Worm (Caenorhabditis elegans) whole organism, L4 larva: ENCODE data around the gene C37H5.13.

ENCODE experiments used
- F10B5.3 ChIP-seq: sonication (generic microtip); optimal IDR thresholded peaks from 2 replicates; lab custom pipeline; 2016; ENCODE audit warnings: mild to moderate bottlenecking, missing genetic modification characterization, missing compliant biosample characterization
- F44E2.7 ChIP-seq: fragments of 200-800 bp; sonication (Bioruptor generic); IDR thresholded peaks from 2 replicates; pipeline ENCODE4 v2.1.2; 2022; ENCODE audit warnings: missing genetic modification characterization, missing compliant biosample characterization
- Y48G9A.11 ChIP-seq: fragments of 200-800 bp; sonication (Bioruptor generic); IDR thresholded peaks from 2 replicates; pipeline ENCODE4 v1.3.6; 2022; ENCODE audit warnings: missing genetic modification reagents, missing genetic modification characterization, missing compliant biosample characterization
- Y75B8A.6 ChIP-seq: fragments of 200-800 bp; sonication (Bioruptor generic); IDR thresholded peaks from 2 replicates; pipeline ENCODE4 v1.3.6; 2022; ENCODE audit warnings: missing genetic modification reagents, missing genetic modification characterization, missing compliant biosample characterization
- ceh-32 ChIP-seq: sonication (generic microtip); optimal IDR thresholded peaks from 2 replicates; lab custom pipeline; 2016; ENCODE audit warnings: mild to moderate bottlenecking, missing genetic modification characterization, missing compliant biosample characterization; ENCODE audit not compliant: poor library complexity
- ceh-44 ChIP-seq: fragments of 200-800 bp; sonication (Bioruptor generic); IDR thresholded peaks from 2 replicates; pipeline ENCODE4 v1.3.6; 2022; ENCODE audit warnings: missing genetic modification reagents, missing genetic modification characterization, missing compliant biosample characterization
- ceh-82 ChIP-seq: sonication (generic microtip); optimal IDR thresholded peaks from 2 replicates; lab custom pipeline; 2017; ENCODE audit warnings: missing biosample characterization, missing genetic modification characterization
- ces-1 ChIP-seq: fragments of 150-350 bp; sonication (generic microtip); optimal IDR thresholded peaks from 4 replicates; lab custom pipeline; 2014; ENCODE audit warnings: missing biosample characterization, missing genetic modification reagents, missing genetic modification characterization
- cey-2 ChIP-seq: sonication (generic microtip); optimal IDR thresholded peaks from 3 replicates; lab custom pipeline; 2017; ENCODE audit warnings: missing genetic modification characterization, mild to moderate bottlenecking, missing compliant biosample characterization, antibody characterized with exemption, borderline replicate concordance; ENCODE audit not compliant: insufficient read depth
- daf-12 ChIP-seq: fragments of 150-350 bp; optimal IDR thresholded peaks from 2 replicates; lab custom pipeline; 2014; ENCODE audit warnings: missing biosample characterization, missing genetic modification reagents, missing genetic modification characterization
- daf-19 ChIP-seq: fragments of 200-800 bp; sonication (Bioruptor generic); conservative IDR thresholded peaks from 2 replicates; pipeline ENCODE4 v1.3.6; 2022; ENCODE audit warnings: missing genetic modification characterization, missing compliant biosample characterization
- daf-8 ChIP-seq: fragments of 200-800 bp; sonication (Bioruptor generic); IDR thresholded peaks from 2 replicates; pipeline ENCODE4 v1.3.6; 2022; ENCODE audit warnings: missing genetic modification characterization, missing compliant biosample characterization
- dmd-8 ChIP-seq: fragments of 200-800 bp; sonication (Bioruptor generic); IDR thresholded peaks from 2 replicates; pipeline ENCODE4 v1.3.6; 2022; ENCODE audit warnings: missing genetic modification characterization, missing compliant biosample characterization
- egl-27 ChIP-seq: sonication (generic microtip); optimal IDR thresholded peaks from 3 replicates; lab custom pipeline; 2017; ENCODE audit warnings: missing biosample characterization, missing genetic modification reagents, missing genetic modification characterization
- egl-43 ChIP-seq: fragments of 200-800 bp; sonication (Bioruptor generic); IDR thresholded peaks from 2 replicates; pipeline ENCODE4 v1.3.6; 2022; ENCODE audit warnings: missing genetic modification reagents, missing genetic modification characterization, missing compliant biosample characterization
- fkh-10 ChIP-seq: fragments of 150-350 bp; optimal IDR thresholded peaks from 2 replicates; lab custom pipeline; 2014; ENCODE audit warnings: missing biosample characterization, missing genetic modification reagents, missing genetic modification characterization
- fos-1 ChIP-seq: fragments of 150-350 bp; optimal IDR thresholded peaks from 2 replicates; lab custom pipeline; 2014; ENCODE audit warnings: missing biosample characterization, missing genetic modification characterization
- gei-8 ChIP-seq: fragments of 200-800 bp; sonication (Bioruptor generic); optimal IDR thresholded peaks from 2 replicates; lab custom pipeline; 2018; ENCODE audit warnings: mild to moderate bottlenecking, missing genetic modification characterization, missing compliant biosample characterization
- hif-1 ChIP-seq, 2 experiments: sonication (generic microtip); optimal IDR thresholded peaks; 2 replicates each; lab custom pipeline; 2016 to 2017; ENCODE audit warnings: missing compliant biosample characterization in 2 of 2, missing genetic modification characterization in 2 of 2, missing genetic modification reagents in 2 of 2, missing genotype in 2 of 2, mild to moderate bottlenecking in 1 of 2
- hlh-11 ChIP-seq: fragments of 200-800 bp; sonication (Bioruptor generic); optimal IDR thresholded peaks from 2 replicates; lab custom pipeline; 2018; ENCODE audit warnings: mild to moderate bottlenecking, missing genetic modification characterization, missing compliant biosample characterization
- hlh-30 ChIP-seq: sonication (generic microtip); optimal IDR thresholded peaks from 2 replicates; lab custom pipeline; 2017; ENCODE audit warnings: antibody characterized with exemption, mild to moderate bottlenecking, missing genetic modification characterization, missing compliant biosample characterization; ENCODE audit not compliant: insufficient read depth
- jun-1 ChIP-seq: fragments of 150-350 bp; optimal IDR thresholded peaks from 2 replicates; lab custom pipeline; 2014; ENCODE audit warnings: missing biosample characterization, missing genetic modification reagents, missing genetic modification characterization
- lin-29 ChIP-seq: fragments of 200-800 bp; sonication (Bioruptor generic); IDR thresholded peaks from 2 replicates; pipeline ENCODE4 v1.3.6; 2022; ENCODE audit warnings: missing genetic modification reagents, missing genetic modification characterization, missing compliant biosample characterization
- lin-38 ChIP-seq: fragments of 200-800 bp; sonication (Bioruptor generic); IDR thresholded peaks from 2 replicates; pipeline ENCODE4 v1.3.6; 2022; ENCODE audit warnings: missing genetic modification reagents, missing genetic modification characterization, missing compliant biosample characterization
- lir-3 ChIP-seq: sonication (generic microtip); optimal IDR thresholded peaks from 2 replicates; lab custom pipeline; 2016; ENCODE audit warnings: mild to moderate bottlenecking, missing genetic modification characterization, missing compliant biosample characterization
- lsy-2 ChIP-seq, 2 experiments: fragments of 150-350 bp in 1 of 2; sonication (generic microtip) in 1 of 2; optimal IDR thresholded peaks; 2 replicates each; lab custom pipeline; 2014 to 2017; ENCODE audit warnings: missing biosample characterization in 2 of 2, missing genetic modification characterization in 2 of 2
- madf-5 ChIP-seq, 2 experiments: fragments of 200-800 bp; sonication (Bioruptor generic); IDR thresholded peaks; 2 replicates each; pipeline ENCODE4 v1.3.6; 2022; ENCODE audit warnings: missing compliant biosample characterization in 2 of 2, missing genetic modification characterization in 2 of 2
- mdl-1 ChIP-seq, 2 experiments: fragments of 150-350 bp in 1 of 2; sonication (generic microtip) in 1 of 2; optimal IDR thresholded peaks; 2 replicates each; lab custom pipeline; 2014 to 2017; ENCODE audit warnings: missing biosample characterization in 2 of 2, missing genetic modification characterization in 2 of 2
- mep-1 ChIP-seq: fragments of 150-350 bp; sonication (generic microtip); optimal IDR thresholded peaks from 3 replicates; lab custom pipeline; 2014; ENCODE audit warnings: missing biosample characterization, missing genetic modification characterization
- mxl-2 ChIP-seq: fragments of 200-800 bp; sonication (Bioruptor generic); conservative IDR thresholded peaks from 2 replicates; pipeline ENCODE4 v1.3.6; 2022; ENCODE audit warnings: missing genetic modification reagents, missing genetic modification characterization, missing compliant biosample characterization
- nhr-102 ChIP-seq: sonication (generic microtip); optimal IDR thresholded peaks from 2 replicates; lab custom pipeline; 2016; ENCODE audit warnings: mild to moderate bottlenecking, missing genetic modification characterization, moderate library complexity, missing compliant biosample characterization
- nhr-11 ChIP-seq: fragments of 150-350 bp; optimal IDR thresholded peaks from 2 replicates; lab custom pipeline; 2014; ENCODE audit warnings: missing biosample characterization, missing genetic modification characterization
- nhr-42 ChIP-seq: fragments of 200-800 bp; sonication (Bioruptor generic); IDR thresholded peaks from 2 replicates; pipeline ENCODE4 v1.3.6; 2022; ENCODE audit warnings: missing genetic modification characterization, missing compliant biosample characterization
- nhr-48 ChIP-seq: sonication (generic microtip); optimal IDR thresholded peaks from 2 replicates; lab custom pipeline; 2016; ENCODE audit warnings: mild to moderate bottlenecking, missing genetic modification characterization, missing compliant biosample characterization
- php-3 ChIP-seq: fragments of 200-800 bp; sonication (Bioruptor generic); IDR thresholded peaks from 2 replicates; pipeline ENCODE4 v1.3.6; 2022; ENCODE audit warnings: missing genetic modification reagents, missing genetic modification characterization, missing compliant biosample characterization
- pqm-1 ChIP-seq: sonication (generic microtip); optimal IDR thresholded peaks from 2 replicates; lab custom pipeline; 2017; ENCODE audit warnings: missing biosample characterization, missing genetic modification characterization
- rbr-2 ChIP-seq: sonication (generic microtip); optimal IDR thresholded peaks from 2 replicates; lab custom pipeline; 2016; ENCODE audit warnings: missing genotype, missing genetic modification characterization, missing compliant biosample characterization
- saeg-2 ChIP-seq: fragments of 200-800 bp; sonication (Bioruptor generic); IDR thresholded peaks from 2 replicates; pipeline ENCODE4 v1.3.6; 2022; ENCODE audit warnings: missing genetic modification reagents, missing genetic modification characterization, missing compliant biosample characterization
- set-16 ChIP-seq: fragments of 200-800 bp; sonication (Bioruptor generic); IDR thresholded peaks from 2 replicates; pipeline ENCODE4 v1.3.6; 2022; ENCODE audit warnings: missing genetic modification reagents, missing genetic modification characterization, missing compliant biosample characterization
- skn-1 ChIP-seq: fragments of 150-350 bp; optimal IDR thresholded peaks from 2 replicates; lab custom pipeline; 2014; ENCODE audit warnings: missing biosample characterization, missing genetic modification characterization
- snpc-4 ChIP-seq: fragments of 150-350 bp; optimal IDR thresholded peaks from 2 replicates; lab custom pipeline; 2014; ENCODE audit warnings: missing biosample characterization, missing genetic modification characterization
- spr-1 ChIP-seq: sonication (generic microtip); optimal IDR thresholded peaks from 2 replicates; lab custom pipeline; 2016; ENCODE audit warnings: mild to moderate bottlenecking, missing genetic modification characterization, missing compliant biosample characterization
- spr-3 ChIP-seq: fragments of 200-800 bp; sonication (Bioruptor generic); optimal IDR thresholded peaks from 2 replicates; lab custom pipeline; 2018; ENCODE audit warnings: mild to moderate bottlenecking, missing genetic modification characterization, missing compliant biosample characterization
- tag-97 ChIP-seq: fragments of 200-800 bp; sonication (Bioruptor generic); IDR thresholded peaks from 2 replicates; pipeline ENCODE4 v1.3.6; 2022; ENCODE audit warnings: missing genetic modification characterization, missing compliant biosample characterization
- unc-130 ChIP-seq: sonication (generic microtip); optimal IDR thresholded peaks from 2 replicates; lab custom pipeline; 2016; ENCODE audit warnings: missing genetic modification reagents, missing genetic modification characterization, missing compliant biosample characterization
- unc-62 ChIP-seq, 3 experiments: fragments of 150-350 bp in 1 of 3; sonication (generic microtip); optimal IDR thresholded peaks in 2 of 3; peaks in 1 of 3; 1 replicate in 1 of 3; 2 replicates in 2 of 3; lab custom pipeline; 2014 to 2017; ENCODE audit warnings: missing biosample characterization in 3 of 3, missing genetic modification characterization in 3 of 3, missing genetic modification reagents in 3 of 3, missing genotype in 1 of 3
- zfp-2 ChIP-seq: sonication (generic microtip); optimal IDR thresholded peaks from 2 replicates; lab custom pipeline; 2016; ENCODE audit warnings: mild to moderate bottlenecking, missing genetic modification characterization, missing compliant biosample characterization
- zfp-3 ChIP-seq: fragments of 200-800 bp; sonication (Bioruptor generic); conservative IDR thresholded peaks from 2 replicates; pipeline ENCODE4 v1.3.6; 2022; ENCODE audit warnings: missing genetic modification reagents, missing genetic modification characterization, missing compliant biosample characterization
- zip-2 ChIP-seq: fragments of 150-350 bp; optimal IDR thresholded peaks from 2 replicates; lab custom pipeline; 2014; ENCODE audit warnings: missing biosample characterization, missing genetic modification characterization
- ztf-11 ChIP-seq: fragments of 150-350 bp; optimal IDR thresholded peaks from 2 replicates; lab custom pipeline; 2014; ENCODE audit warnings: missing biosample characterization, missing genetic modification characterization

Gene C37H5.13

DNA sequence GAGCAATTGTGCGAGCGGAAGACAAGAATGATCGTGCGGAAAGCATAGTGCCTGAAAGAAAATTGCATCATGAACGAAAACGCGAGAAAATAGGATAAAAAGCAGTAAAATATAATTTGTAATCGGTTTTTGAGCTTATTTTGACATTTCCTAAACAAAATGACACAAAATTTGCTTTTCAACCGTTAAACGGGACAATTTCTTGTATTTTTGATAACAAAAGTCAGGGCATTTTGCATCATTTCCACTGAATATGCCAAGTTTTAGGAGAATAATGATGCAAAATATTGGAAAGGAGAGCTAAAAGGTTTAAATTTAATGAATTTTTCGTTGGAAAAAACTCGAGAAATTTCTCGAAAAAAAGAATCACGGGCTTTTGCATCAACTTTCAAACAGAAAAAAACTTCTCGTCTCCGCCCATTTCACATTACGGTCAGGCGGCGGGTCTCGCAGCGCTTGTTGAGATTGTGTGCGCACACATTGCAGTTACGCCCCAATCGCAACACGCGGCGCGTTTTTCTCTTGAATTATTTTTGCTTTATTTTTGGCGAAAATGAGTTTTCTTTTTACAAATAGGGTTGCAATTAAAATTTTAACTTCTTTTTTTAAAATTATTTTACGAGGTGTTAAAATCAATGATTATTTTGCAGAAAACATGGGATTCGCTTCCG lies 35.9 kb downstream of the C37H5.13 start, which contains the start of the genes hsp-6 and C37H5.5 (continued):
- TF ChIP-seq spr-1 (tag; lab: Kevin White, UChicago) (peak; percentile 70), snpc-4 (tag; lab: Kevin White, UChicago) (no peak), nhr-11 (tag; lab: Kevin White, UChicago) (peak; percentile 18), ceh-44 (peak; percentile 23; the same call in 1 of the 2 replicates), zfp-2 (tag; lab: Kevin White, UChicago) (no peak), php-3 (0 out of 2 replicates have a peak, but pooled peaks have one; percentile 29), mep-1 (tag; lab: Kevin White, UChicago) (peak; percentile 92), jun-1 (tag; lab: Kevin White, UChicago) (no peak), Y75B8A.6 (GFP tag; lab: Robert Waterston, UW) (no peak), egl-43 (GFP tag; lab: Robert Waterston, UW) (no peak), madf-5 (GFP tag; IDR thresholded peaks at IDR 0.05; lab: Robert Waterston, UW) (no peak), hif-1 (tag; optimal IDR thresholded peaks at IDR 0.05; lab: Kevin White, UChicago) (peak in 1 of 2 experiments; percentile 76), skn-1 (no peak), zip-2 (no peak), set-16 (GFP tag; lab: Robert Waterston, UW) (no peak), lsy-2 (tag; optimal IDR thresholded peaks at IDR 0.05; lab: Kevin White, UChicago) (peak; percentile 54 to 93), cey-2 (tag; lab: Kevin White, UChicago) (no peak), lin-38 (peak; percentile 79), nhr-42 (GFP tag; lab: Robert Waterston, UW) (peak; percentile 64; the same call in 1 of the 2 replicates), ceh-82 (no peak), fkh-10 (GFP tag; lab: Kevin White, UChicago) (peak; percentile 73), pqm-1 (tag; lab: Kevin White, UChicago) (no peak), fos-1 (tag; lab: Kevin White, UChicago) (no peak), lin-29 (no peak), mdl-1 (tag; optimal IDR thresholded peaks at IDR 0.05; lab: Kevin White, UChicago) (peak in 1 of 2 experiments; percentile 78), rbr-2 (tag; lab: Kevin White, UChicago) (peak; percentile 75), mxl-2 (no peak), tag-97 (GFP tag; lab: Robert Waterston, UW) (no peak), ceh-32 (tag; lab: Kevin White, UChicago) (no peak), daf-19 (no peak), Y48G9A.11 (GFP tag; lab: Robert Waterston, UW) (no peak), ztf-11 (tag; lab: Kevin White, UChicago) (no peak), ces-1 (no peak), lir-3 (tag; lab: Kevin White, UChicago) (no peak), daf-12 (tag; lab: Kevin White, UChicago) (no peak), egl-27 (tag; lab: Kevin White, UChicago) (no peak), unc-62 (GFP tag; optimal IDR thresholded peaks at IDR 0.05 in 1 of 2; lab: Kevin White, UChicago) (peak in 1 of 2 experiments; percentile 36), unc-62 (tag; optimal IDR thresholded peaks at IDR 0.05; lab: Kevin White, UChicago) (no peak), hlh-30 (tag; lab: Kevin White, UChicago) (peak; percentile 99), nhr-102 (peak; percentile 59), gei-8 (GFP tag; lab: Kevin White, UChicago) (no peak), nhr-48 (peak; percentile 50), F10B5.3 (tag; lab: Kevin White, UChicago) (no peak), daf-8 (GFP tag; lab: Robert Waterston, UW) (no peak), zfp-3 (GFP tag; lab: Robert Waterston, UW) (peak; percentile 41; the same call in 1 of the 2 replicates), saeg-2 (GFP tag; lab: Robert Waterston, UW) (no peak), F44E2.7 (GFP tag; lab: Robert Waterston, UW) (no peak), hlh-11 (peak; percentile 87), unc-130 (GFP tag; lab: Kevin White, UChicago) (peak; percentile 73), dmd-8 (no peak), spr-3 (peak; percentile 7)
